Worm (Caenorhabditis elegans): ENCODE data around the gene rad-23.
A peak's percentile ranks its signal among the peaks of the same experiment; 100 is the strongest.

Gene rad-23

ce11 chrII:11650975-11651588 is 1.4 kb downstream of the rad-23 start, which contains the start of gene coa-7:
TSS of gene coa-7 (minus strand) at chrII:11651148.
- no peak for TF ChIP-seq sma-3 (GFP tag; optimal IDR thresholded peaks at IDR 0.05)
- TF ChIP-seq elt-1 (tag; optimal IDR thresholded peaks at IDR 0.05), result no peak
- no peak for TF ChIP-seq alr-1 (tag; optimal IDR thresholded peaks at IDR 0.05)
- no peak for TF ChIP-seq mdl-1 (tag; optimal IDR thresholded peaks at IDR 0.05)
- no peak for TF ChIP-seq nhr-10 (tag; optimal IDR thresholded peaks at IDR 0.05)
- TF ChIP-seq nhr-11 (tag; optimal IDR thresholded peaks at IDR 0.05), result no peak
- no peak for TF ChIP-seq ztf-4 (tag; optimal IDR thresholded peaks at IDR 0.05)
- no peak for TF ChIP-seq unc-55 (GFP tag; optimal IDR thresholded peaks at IDR 0.05)

ce11 chrII:11649239-11649638 is 3.3 kb downstream of the rad-23 start:
- TF ChIP-seq lsy-2 (tag; optimal IDR thresholded peaks at IDR 0.05) (no peak), ceh-16 (tag; optimal IDR thresholded peaks at IDR 0.05) (no peak), alr-1 (tag; optimal IDR thresholded peaks at IDR 0.05) (no peak), unc-39 (tag; optimal IDR thresholded peaks at IDR 0.05) (no peak), egl-27 (tag; optimal IDR thresholded peaks at IDR 0.05) (no peak), lin-39 (tag; optimal IDR thresholded peaks at IDR 0.05) (no peak), unc-62 (GFP tag; optimal IDR thresholded peaks at IDR 0.05) (no peak), elt-3 (tag; optimal IDR thresholded peaks at IDR 0.05) (no peak), elt-1 (tag; optimal IDR thresholded peaks at IDR 0.05) (no peak), ztf-11 (tag; optimal IDR thresholded peaks at IDR 0.05) (no peak), lin-13 (GFP tag; optimal IDR thresholded peaks at IDR 0.05) (no peak), nhr-77 (tag; optimal IDR thresholded peaks at IDR 0.05) (no peak), skn-1 (tag; optimal IDR thresholded peaks at IDR 0.05) (no peak), nhr-21 (tag; optimal IDR thresholded peaks at IDR 0.05) (no peak), nhr-10 (tag; optimal IDR thresholded peaks at IDR 0.05) (no peak)

ce11 chrII:11646874-11647273 is 5.7 kb downstream of the rad-23 start:
- TF ChIP-seq lin-13 (GFP tag; optimal IDR thresholded peaks at IDR 0.05), result no peak
- peak; percentile 79 for TF ChIP-seq fos-1 (tag; optimal IDR thresholded peaks at IDR 0.05)

DNA sequence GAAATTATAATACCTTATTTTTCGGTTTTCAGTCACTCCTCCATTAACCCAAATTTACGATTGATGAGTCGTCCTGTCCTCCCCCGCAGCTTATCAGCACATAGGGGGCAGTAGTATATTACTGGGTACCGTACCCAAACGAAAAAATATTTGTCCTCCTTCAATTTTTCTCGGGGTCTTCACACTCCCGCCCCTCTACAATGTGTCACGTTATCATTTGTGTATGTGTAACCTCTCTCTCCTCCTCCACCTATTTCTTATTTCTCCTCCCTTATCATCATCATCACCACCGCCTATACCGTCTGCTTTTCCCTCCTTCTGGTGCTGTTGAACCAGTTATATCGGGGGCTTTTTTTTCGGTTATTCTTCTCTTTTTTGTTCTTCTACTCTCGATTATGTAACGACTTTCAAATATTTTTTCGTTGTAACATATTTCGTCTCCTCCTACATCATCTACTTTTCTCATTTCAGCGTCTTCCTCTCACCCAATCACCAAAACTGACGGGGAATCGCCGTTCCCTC is 6.2 kb downstream of the rad-23 start, which contains the start of gene ghi-1:
TSS of gene ghi-1 (plus strand) at position 472 of the 522 bp plus-strand sequence.
- TF ChIP-seq R02D3.7 (tag; optimal IDR thresholded peaks at IDR 0.05) (no peak), peb-1 (tag; optimal IDR thresholded peaks at IDR 0.05) (no peak), C34F6.9 (tag; optimal IDR thresholded peaks at IDR 0.05) (no peak), blmp-1 (tag; optimal IDR thresholded peaks at IDR 0.05; ENCODE audit: insufficient read depth) (no peak), sma-9 (GFP tag; optimal IDR thresholded peaks at IDR 0.05) (peak; percentile 19), sma-9 (tag; optimal IDR thresholded peaks at IDR 0.05) (no peak), nhr-23 (tag; optimal IDR thresholded peaks at IDR 0.05) (no peak), fos-1 (tag; optimal IDR thresholded peaks at IDR 0.05) (peak; percentile 54), nhr-25 (tag; optimal IDR thresholded peaks at IDR 0.05) (peak; percentile 11), nhr-12 (tag; optimal IDR thresholded peaks at IDR 0.05) (no peak), elt-3 (tag; optimal IDR thresholded peaks at IDR 0.05) (no peak), mab-5 (tag; optimal IDR thresholded peaks at IDR 0.05) (no peak), crh-2 (tag; optimal IDR thresholded peaks at IDR 0.05) (no peak), ceh-82 (tag; optimal IDR thresholded peaks at IDR 0.05) (no peak), unc-55 (GFP tag; optimal IDR thresholded peaks at IDR 0.05) (no peak), ZK546.5 (tag; optimal IDR thresholded peaks at IDR 0.05) (no peak), mbf-1 (tag; optimal IDR thresholded peaks at IDR 0.05) (no peak), alr-1 (tag; optimal IDR thresholded peaks at IDR 0.05) (no peak), ztf-4 (tag; optimal IDR thresholded peaks at IDR 0.05) (no peak), zag-1 (tag; optimal IDR thresholded peaks at IDR 0.05) (no peak), Y55F3AM.14 (GFP tag; optimal IDR thresholded peaks at IDR 0.05) (no peak), sma-3 (GFP tag; optimal IDR thresholded peaks at IDR 0.05) (peak; percentile 8), unc-62 (GFP tag; optimal IDR thresholded peaks at IDR 0.05) (no peak), snpc-4 (tag; optimal IDR thresholded peaks at IDR 0.05) (no peak), dmd-4 (tag; optimal IDR thresholded peaks at IDR 0.05) (no peak), unc-39 (tag; optimal IDR thresholded peaks at IDR 0.05) (no peak), F13H6.1 (tag; optimal IDR thresholded peaks at IDR 0.05) (no peak), nhr-11 (tag; optimal IDR thresholded peaks at IDR 0.05) (no peak), nhr-21 (tag; optimal IDR thresholded peaks at IDR 0.05) (no peak)
